Fruit fly (Drosophila melanogaster): Measurements from ENCODE around the gene CG4045.

DNA sequence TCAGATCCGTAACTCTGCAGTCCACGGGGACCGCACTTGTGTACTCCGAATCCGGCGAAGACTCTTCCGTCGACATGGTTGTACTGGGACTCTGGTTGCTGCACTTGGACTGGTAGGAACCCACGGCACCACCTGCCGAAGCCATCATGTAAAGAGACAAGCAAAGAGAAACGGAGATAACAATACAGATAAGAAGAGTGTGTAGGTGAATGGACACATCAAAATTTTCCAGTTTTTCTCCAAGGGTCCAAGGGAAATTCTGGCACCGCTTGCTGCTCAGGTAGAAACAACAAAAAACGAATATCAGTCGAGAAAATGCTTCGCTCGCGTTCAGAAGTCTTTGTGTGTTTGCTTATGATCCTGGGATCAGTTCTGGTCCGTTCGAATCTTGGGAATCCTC, 7.4 kb downstream of the CG4045 start, which contains the start of gene CG4194:
- TF ChIP-seq OdsH (GFP tag; optimal IDR thresholded peaks at IDR 0.05) (no peak), Lpt (GFP tag; optimal IDR thresholded peaks at IDR 0.05) (no peak), Sox102F (GFP tag; optimal IDR thresholded peaks at IDR 0.05) (no peak), Hr4 (GFP tag; optimal IDR thresholded peaks at IDR 0.05) (no peak), Smox (GFP tag; optimal IDR thresholded peaks at IDR 0.05) (no peak), CG16779 (tag; optimal IDR thresholded peaks at IDR 0.05) (no peak), CG6163 (GFP tag; IDR thresholded peaks at IDR 0.05) (no peak), Eip75B (GFP tag; optimal IDR thresholded peaks at IDR 0.05) (no peak), CG6854 (GFP tag; optimal IDR thresholded peaks at IDR 0.05) (no peak), CG10669 (GFP tag; optimal IDR thresholded peaks at IDR 0.05) (no peak), svp (GFP tag) (no peak), Eip78C (GFP tag) (no peak), Hr38 (GFP tag; optimal IDR thresholded peaks at IDR 0.05) (no peak)

Data from whole organism, prepupa.